Worm (Caenorhabditis elegans) whole organism, L3 larva: Measurements from ENCODE around the gene lpr-3.

Source experiments
- R02D3.7 ChIP-seq: fragments of 150-350 bp; optimal IDR thresholded peaks from 2 replicates; lab custom pipeline; 2014; ENCODE audit warnings: missing biosample characterization, missing genetic modification characterization
- ZK546.5 ChIP-seq: sonication (generic microtip); optimal IDR thresholded peaks from 2 replicates; lab custom pipeline; 2017; ENCODE audit warnings: missing biosample characterization, missing genetic modification characterization
- aly-2 ChIP-seq: fragments of 150-350 bp; optimal IDR thresholded peaks from 2 replicates; lab custom pipeline; 2014; ENCODE audit warnings: missing biosample characterization, missing genetic modification characterization
- ama-1 ChIP-seq: fragments of 150-350 bp; optimal IDR thresholded peaks from 2 replicates; lab custom pipeline; 2018
- ceh-16 ChIP-seq: sonication (generic microtip); optimal IDR thresholded peaks from 2 replicates; lab custom pipeline; 2017; ENCODE audit warnings: missing biosample characterization, missing genetic modification characterization
- ceh-28 ChIP-seq: fragments of 150-350 bp; optimal IDR thresholded peaks from 2 replicates; lab custom pipeline; 2014; ENCODE audit warnings: missing biosample characterization, missing genetic modification reagents, missing genetic modification characterization
- ceh-82 ChIP-seq: fragments of 150-350 bp; optimal IDR thresholded peaks from 2 replicates; lab custom pipeline; 2014; ENCODE audit warnings: missing biosample characterization, missing genetic modification characterization
- ceh-9 ChIP-seq: sonication (generic microtip); optimal IDR thresholded peaks from 2 replicates; lab custom pipeline; 2018; ENCODE audit warnings: missing biosample characterization, missing genetic modification characterization
- daf-12 ChIP-seq: fragments of 150-350 bp; optimal IDR thresholded peaks from 2 replicates; lab custom pipeline; 2014; ENCODE audit warnings: missing biosample characterization, missing genetic modification reagents, missing genetic modification characterization
- egl-27 ChIP-seq: sonication (generic microtip); optimal IDR thresholded peaks from 4 replicates; lab custom pipeline; 2017; ENCODE audit warnings: missing biosample characterization, missing genetic modification reagents, missing genetic modification characterization
- egl-5 ChIP-seq: fragments of 150-350 bp; optimal IDR thresholded peaks from 2 replicates; lab custom pipeline; 2017; ENCODE audit warnings: missing biosample characterization, missing genetic modification reagents, missing genetic modification characterization, inconsistent platforms
- elt-1 ChIP-seq: fragments of 150-350 bp; optimal IDR thresholded peaks from 2 replicates; lab custom pipeline; 2014; ENCODE audit warnings: missing biosample characterization, missing genetic modification characterization
- elt-2 ChIP-seq: sonication (generic microtip); optimal IDR thresholded peaks from 2 replicates; lab custom pipeline; 2016; ENCODE audit warnings: missing genetic modification reagents, mild to moderate bottlenecking, missing genetic modification characterization, missing compliant biosample characterization
- elt-3 ChIP-seq, 3 experiments: fragments of 150-350 bp in 1 of 3; sonication (generic microtip) in 2 of 3; optimal IDR thresholded peaks; 2 replicates in 2 of 3; 4 replicates in 1 of 3; lab custom pipeline; 2014 to 2017; ENCODE audit warnings: missing biosample characterization in 3 of 3, missing genetic modification characterization in 3 of 3
- eor-1 ChIP-seq, 2 experiments: fragments of 150-350 bp; optimal IDR thresholded peaks; 2 replicates each; lab custom pipeline; 2014 to 2018; ENCODE audit warnings: missing biosample characterization in 2 of 2, missing genetic modification characterization in 2 of 2
- fkh-10 ChIP-seq: sonication (generic microtip); optimal IDR thresholded peaks from 2 replicates; lab custom pipeline; 2017; ENCODE audit warnings: missing biosample characterization, missing genetic modification reagents, missing genetic modification characterization
- fkh-2 ChIP-seq: fragments of 150-350 bp; optimal IDR thresholded peaks from 2 replicates; lab custom pipeline; 2014; ENCODE audit warnings: missing biosample characterization, missing genetic modification reagents, missing genetic modification characterization
- fos-1 ChIP-seq: fragments of 150-350 bp; optimal IDR thresholded peaks from 2 replicates; lab custom pipeline; 2014; ENCODE audit warnings: missing biosample characterization, missing genetic modification characterization
- hmg-11 ChIP-seq: sonication (generic microtip); optimal IDR thresholded peaks from 2 replicates; lab custom pipeline; 2016; ENCODE audit warnings: missing genetic modification characterization, missing compliant biosample characterization
- jun-1 ChIP-seq: fragments of 150-350 bp; optimal IDR thresholded peaks from 2 replicates; lab custom pipeline; 2014; ENCODE audit warnings: missing biosample characterization, missing genetic modification reagents, missing genetic modification characterization
- lin-15B ChIP-seq: fragments of 150-350 bp; optimal IDR thresholded peaks from 2 replicates; lab custom pipeline; 2014; ENCODE audit warnings: missing biosample characterization, missing genetic modification characterization
- lin-39 ChIP-seq: fragments of 150-350 bp; optimal IDR thresholded peaks from 2 replicates; lab custom pipeline; 2018; ENCODE audit warnings: missing biosample characterization, missing genetic modification reagents, missing genetic modification characterization
- lsy-12 ChIP-seq: sonication (generic microtip); optimal IDR thresholded peaks from 2 replicates; lab custom pipeline; 2016; ENCODE audit warnings: mild to moderate bottlenecking, missing genetic modification characterization, missing compliant biosample characterization
- mdl-1 ChIP-seq: fragments of 150-350 bp; optimal IDR thresholded peaks from 2 replicates; lab custom pipeline; 2014; ENCODE audit warnings: missing biosample characterization, missing genetic modification characterization
- mml-1 ChIP-seq: fragments of 150-350 bp; sonication (generic microtip); optimal IDR thresholded peaks from 3 replicates; lab custom pipeline; 2014; ENCODE audit warnings: missing biosample characterization, missing genetic modification characterization
- nfya-1 ChIP-seq: sonication (generic microtip); optimal IDR thresholded peaks from 2 replicates; lab custom pipeline; 2017; ENCODE audit warnings: missing genetic modification characterization, mild to moderate bottlenecking, missing compliant biosample characterization, antibody characterized with exemption, moderate library complexity; ENCODE audit not compliant: insufficient read depth
- nhr-11 ChIP-seq: fragments of 150-350 bp; optimal IDR thresholded peaks from 2 replicates; lab custom pipeline; 2014; ENCODE audit warnings: missing biosample characterization, missing genetic modification characterization
- nhr-12 ChIP-seq: fragments of 150-350 bp; optimal IDR thresholded peaks from 2 replicates; lab custom pipeline; 2014; ENCODE audit warnings: missing biosample characterization, missing genetic modification characterization
- nhr-23 ChIP-seq: fragments of 150-350 bp; optimal IDR thresholded peaks from 2 replicates; lab custom pipeline; 2014; ENCODE audit warnings: missing biosample characterization, missing genetic modification reagents, missing genetic modification characterization
- nhr-237 ChIP-seq: fragments of 150-350 bp; optimal IDR thresholded peaks from 2 replicates; lab custom pipeline; 2014; ENCODE audit warnings: missing biosample characterization, missing genetic modification characterization
- nhr-25 ChIP-seq: sonication (generic microtip); optimal IDR thresholded peaks from 2 replicates; lab custom pipeline; 2017; ENCODE audit warnings: missing biosample characterization, missing genetic modification characterization
- nhr-28 ChIP-seq: fragments of 150-350 bp; optimal IDR thresholded peaks from 2 replicates; lab custom pipeline; 2014; ENCODE audit warnings: missing biosample characterization, missing genetic modification characterization
- nhr-43 ChIP-seq: sonication (generic microtip); optimal IDR thresholded peaks from 2 replicates; lab custom pipeline; 2016; ENCODE audit warnings: mild to moderate bottlenecking, missing genetic modification characterization, missing compliant biosample characterization; ENCODE audit not compliant: poor library complexity, severe bottlenecking
- nhr-67 ChIP-seq: fragments of 150-350 bp; optimal IDR thresholded peaks from 2 replicates; lab custom pipeline; 2014; ENCODE audit warnings: missing biosample characterization, missing genetic modification characterization
- nhr-76 ChIP-seq: fragments of 150-350 bp; sonication (generic microtip); optimal IDR thresholded peaks from 5 replicates; lab custom pipeline; 2014; ENCODE audit warnings: missing biosample characterization, missing genetic modification characterization
- nhr-77 ChIP-seq: fragments of 150-350 bp; optimal IDR thresholded peaks from 2 replicates; lab custom pipeline; 2014; ENCODE audit warnings: missing biosample characterization, missing genetic modification characterization
- pha-4 ChIP-seq: fragments of 150-350 bp; optimal IDR thresholded peaks from 2 replicates; lab custom pipeline; 2014; ENCODE audit warnings: missing biosample characterization, missing genetic modification reagents, missing genetic modification characterization
- pqm-1 ChIP-seq: fragments of 150-350 bp; optimal IDR thresholded peaks from 2 replicates; lab custom pipeline; 2017; ENCODE audit warnings: missing biosample characterization, missing genetic modification characterization, inconsistent platforms
- sea-2 ChIP-seq: fragments of 150-350 bp; sonication (generic microtip); optimal IDR thresholded peaks from 4 replicates; lab custom pipeline; 2014; ENCODE audit warnings: missing biosample characterization, missing genetic modification reagents, missing genetic modification characterization
- skn-1 ChIP-seq: fragments of 150-350 bp; optimal IDR thresholded peaks from 2 replicates; lab custom pipeline; 2014; ENCODE audit warnings: missing biosample characterization, missing genetic modification characterization
- snpc-4 ChIP-seq: fragments of 150-350 bp; optimal IDR thresholded peaks from 2 replicates; lab custom pipeline; 2014; ENCODE audit warnings: missing biosample characterization, missing genetic modification characterization
- tbx-2 ChIP-seq: sonication (generic microtip); optimal IDR thresholded peaks from 2 replicates; lab custom pipeline; 2016; ENCODE audit warnings: mild to moderate bottlenecking, missing genetic modification characterization, missing compliant biosample characterization
- unc-39 ChIP-seq: sonication (generic microtip); optimal IDR thresholded peaks from 4 replicates; lab custom pipeline; 2017; ENCODE audit warnings: missing biosample characterization, missing genetic modification characterization
- unc-62 ChIP-seq: fragments of 150-350 bp; sonication (generic microtip); optimal IDR thresholded peaks from 4 replicates; lab custom pipeline; 2014; ENCODE audit warnings: missing biosample characterization, missing genetic modification reagents, missing genetic modification characterization
- zag-1 ChIP-seq: fragments of 150-350 bp; optimal IDR thresholded peaks from 2 replicates; lab custom pipeline; 2014; ENCODE audit warnings: missing biosample characterization, missing genetic modification characterization
- ztf-11 ChIP-seq: fragments of 150-350 bp; optimal IDR thresholded peaks from 2 replicates; lab custom pipeline; 2014; ENCODE audit warnings: missing biosample characterization, missing genetic modification characterization
- ztf-4 ChIP-seq: fragments of 150-350 bp; optimal IDR thresholded peaks from 2 replicates; lab custom pipeline; 2014; ENCODE audit warnings: missing biosample characterization, missing genetic modification characterization

Gene lpr-3

ce11 chrX:11095480-11095879 is 38.3 kb downstream of the lpr-3 start:
- TF ChIP-seq tbx-2 (peak; percentile 92), fkh-2 (tag; lab: Kevin White, UChicago) (no peak), unc-39 (no peak), lin-15B (tag; lab: Kevin White, UChicago) (peak; percentile 16), mdl-1 (no peak), ama-1 (no peak), ceh-9 (tag; lab: Kevin White, UChicago) (no peak), daf-12 (no peak), nhr-23 (tag; lab: Kevin White, UChicago) (peak; percentile 61), lsy-12 (peak; percentile 87), elt-1 (tag; lab: Kevin White, UChicago) (no peak), nhr-28 (no peak), nhr-25 (peak; percentile 69), ceh-16 (tag; lab: Kevin White, UChicago) (no peak), fkh-10 (GFP tag; lab: Kevin White, UChicago) (no peak), zag-1 (no peak), nhr-43 (tag; lab: Kevin White, UChicago) (peak; percentile 92), R02D3.7 (tag; lab: Kevin White, UChicago) (peak; percentile 30), jun-1 (tag; lab: Kevin White, UChicago) (peak; percentile 69), mml-1 (tag; lab: Kevin White, UChicago) (no peak), nhr-12 (tag; lab: Kevin White, UChicago) (no peak), egl-27 (peak; percentile 6), skn-1 (peak; percentile 65), ztf-11 (no peak), elt-3 (tag; optimal IDR thresholded peaks at IDR 0.05; lab: Kevin White, UChicago) (peak in 1 of 3 experiments; percentile 58), nhr-67 (no peak), ztf-4 (tag; lab: Kevin White, UChicago) (peak; percentile 26), fos-1 (tag; lab: Kevin White, UChicago) (peak; percentile 2), hmg-11 (tag; lab: Kevin White, UChicago) (peak; percentile 92), ceh-28 (tag; lab: Kevin White, UChicago) (peak; percentile 67), elt-2 (tag; lab: Kevin White, UChicago) (peak; percentile 46), ZK546.5 (tag; lab: Kevin White, UChicago) (no peak), nhr-11 (tag; lab: Kevin White, UChicago) (no peak), lin-39 (tag; lab: Kevin White, UChicago) (peak; percentile 76), sea-2 (GFP tag; lab: Kevin White, UChicago) (no peak), eor-1 (tag; optimal IDR thresholded peaks at IDR 0.05; lab: Kevin White, UChicago) (no peak), egl-5 (tag; lab: Kevin White, UChicago) (peak; percentile 70), ceh-82 (peak; percentile 80), pqm-1 (tag; lab: Kevin White, UChicago) (peak; percentile 19), snpc-4 (tag; lab: Kevin White, UChicago) (no peak), nhr-77 (peak; percentile 63), pha-4 (peak; percentile 47), nfya-1 (peak; percentile 66), nhr-237 (tag; lab: Kevin White, UChicago) (no peak), nhr-76 (no peak), aly-2 (tag; lab: Kevin White, UChicago) (no peak), unc-62 (GFP tag; lab: Kevin White, UChicago) (no peak)
- TF ChIP-seq, all 47 proteins: peak for 23

ce11 chrX:11097343-11097742 is 40.1 kb downstream of the lpr-3 start:
- no peak for TF ChIP-seq lsy-12
- TF ChIP-seq ceh-82 = no peak
- no peak for TF ChIP-seq snpc-4 (tag; lab: Kevin White, UChicago)
- no peak for TF ChIP-seq nhr-76
- no peak for TF ChIP-seq nhr-237 (tag; lab: Kevin White, UChicago)
- TF ChIP-seq mml-1 (tag; lab: Kevin White, UChicago) = no peak
- TF ChIP-seq fkh-10 (GFP tag; lab: Kevin White, UChicago) = no peak
- TF ChIP-seq nhr-12 (tag; lab: Kevin White, UChicago) = no peak
- TF ChIP-seq nhr-23 (tag; lab: Kevin White, UChicago) = no peak
- no peak for TF ChIP-seq aly-2 (tag; lab: Kevin White, UChicago)
- no peak for TF ChIP-seq fkh-2 (tag; lab: Kevin White, UChicago)
- TF ChIP-seq eor-1 (tag; optimal IDR thresholded peaks at IDR 0.05; lab: Kevin White, UChicago) = no peak
- TF ChIP-seq R02D3.7 (tag; lab: Kevin White, UChicago) = no peak
- no peak for TF ChIP-seq unc-62 (GFP tag; lab: Kevin White, UChicago)
- no peak for TF ChIP-seq sea-2 (GFP tag; lab: Kevin White, UChicago)
- no peak for TF ChIP-seq mdl-1
- TF ChIP-seq lin-39 (tag; lab: Kevin White, UChicago) = no peak
- TF ChIP-seq, all 47 proteins: peak for 0
